1 fruit fly cellular context compared by ENCODE assay signal in the genomic region with DNA sequence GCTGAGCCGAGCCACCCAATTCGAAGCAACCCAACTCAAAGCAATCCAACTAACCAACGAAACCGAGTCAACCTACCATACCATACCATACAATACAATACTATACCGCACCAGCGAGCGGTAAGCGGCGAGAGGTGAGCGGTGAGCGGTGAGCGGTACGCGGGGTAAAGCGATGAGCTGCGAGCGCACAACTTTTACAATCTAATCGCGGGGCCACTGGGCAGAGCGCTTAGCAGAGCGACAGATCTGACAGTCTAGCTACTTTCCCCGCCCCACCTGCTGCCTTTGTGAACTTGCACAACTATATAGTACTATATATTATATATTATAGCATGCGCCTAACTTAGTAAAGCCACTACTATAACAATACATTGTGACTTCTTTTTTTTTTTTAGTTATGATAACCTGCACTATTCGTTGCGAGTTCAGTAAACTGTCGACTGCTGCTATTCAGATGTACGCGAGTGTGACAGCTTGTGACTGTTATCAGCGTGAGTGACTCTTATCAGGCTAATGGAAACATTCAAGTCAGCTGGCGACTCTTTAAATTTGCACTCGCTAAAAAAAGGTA.
TF ChIP-seq lines count a peak whose summit lies in the region.

No protein-coding gene starts in this region.

TF ChIP-seq in whole organism, embryonic, 481 proteins besides CTCF, POLR2A, EP300 and RAD21 (continued from another document and continues in another):
- TF ChIP-seq Mes4 (GFP tag; optimal IDR thresholded peaks at IDR 0.05; lab: Kevin White, UChicago): no peak
- TF ChIP-seq Bdp1 (GFP tag; optimal IDR thresholded peaks at IDR 0.05; lab: Kevin White, UChicago): no peak
- TF ChIP-seq stwl (tag; optimal IDR thresholded peaks at IDR 0.05; lab: Kevin White, UChicago): no peak
- peak; percentile 38 for TF ChIP-seq HmgZ (tag; optimal IDR thresholded peaks at IDR 0.05; lab: Kevin White, UChicago)
- TF ChIP-seq Poxn (GFP tag; IDR thresholded peaks at IDR 0.05; lab: Robert Waterston, UW): no peak
- peak in 1 of 2 experiments; percentile 26 for TF ChIP-seq crp (GFP tag; optimal IDR thresholded peaks at IDR 0.05; lab: Kevin White, UChicago)
- no peak for TF ChIP-seq HLH54F (GFP tag; optimal IDR thresholded peaks at IDR 0.05; lab: Kevin White, UChicago)
- peak; percentile 43 for TF ChIP-seq odd (GFP tag; optimal IDR thresholded peaks at IDR 0.05; lab: Kevin White, UChicago)
- TF ChIP-seq ham (GFP tag; IDR thresholded peaks at IDR 0.05; lab: Robert Waterston, UW): no peak
- TF ChIP-seq unpg (GFP tag; optimal IDR thresholded peaks at IDR 0.05; lab: Kevin White, UChicago): peak; percentile 54
- no peak for TF ChIP-seq CG14965 (GFP tag; optimal IDR thresholded peaks at IDR 0.05; lab: Kevin White, UChicago; ENCODE audit: borderline replicate concordance)
- peak; percentile 33; the same call in 1 of the 2 replicates for TF ChIP-seq amos (GFP tag; IDR thresholded peaks at IDR 0.05; lab: Robert Waterston, UW; ENCODE audit: partially characterized antibody)
- TF ChIP-seq CG10209 (GFP tag; optimal IDR thresholded peaks at IDR 0.05; lab: Kevin White, UChicago): peak; percentile 45
- no peak for TF ChIP-seq CG13123 (GFP tag; optimal IDR thresholded peaks at IDR 0.05; lab: Kevin White, UChicago)
- 0 out of 3 replicates have a peak, but pooled peaks have one; percentile 25 for TF ChIP-seq Optix (GFP tag; IDR thresholded peaks at IDR 0.05; lab: Robert Waterston, UW)
- TF ChIP-seq ranshi (GFP tag; IDR thresholded peaks at IDR 0.05; lab: Robert Waterston, UW): no peak
- no peak for TF ChIP-seq Hmx (GFP tag; optimal IDR thresholded peaks at IDR 0.05; lab: Kevin White, UChicago)
- TF ChIP-seq Max (GFP tag; optimal IDR thresholded peaks at IDR 0.05; lab: Kevin White, UChicago): no peak
- no peak for TF ChIP-seq CG11723 (GFP tag; optimal IDR thresholded peaks at IDR 0.05; lab: Kevin White, UChicago)
- no peak for TF ChIP-seq CG7357 (GFP tag; IDR thresholded peaks at IDR 0.05; lab: Robert Waterston, UW)
- TF ChIP-seq zfh1 (GFP tag; IDR thresholded peaks at IDR 0.05; lab: Robert Waterston, UW): no peak
- no peak for TF ChIP-seq CG10959 (GFP tag; IDR thresholded peaks at IDR 0.05; lab: Robert Waterston, UW)
- no peak for TF ChIP-seq fd3F (GFP tag; optimal IDR thresholded peaks at IDR 0.05; lab: Kevin White, UChicago)
- no peak for TF ChIP-seq Elba2 (GFP tag; optimal IDR thresholded peaks at IDR 0.05; lab: Kevin White, UChicago)
- TF ChIP-seq NC2α (GFP tag; optimal IDR thresholded peaks at IDR 0.05; lab: Kevin White, UChicago): no peak
- peak in 1 of 3 experiments; percentile 11 for TF ChIP-seq lola (GFP tag; optimal IDR thresholded peaks at IDR 0.05; lab: Kevin White, UChicago)
- peak; percentile 27 for TF ChIP-seq Hr3 (GFP tag; optimal IDR thresholded peaks at IDR 0.05; lab: Kevin White, UChicago)
- no peak for TF ChIP-seq CG10431 (GFP tag; optimal IDR thresholded peaks at IDR 0.05; lab: Kevin White, UChicago)
- TF ChIP-seq ATbp (GFP tag; optimal IDR thresholded peaks at IDR 0.05; lab: Kevin White, UChicago): peak; percentile 17
- no peak for TF ChIP-seq D19B (GFP tag; optimal IDR thresholded peaks at IDR 0.05; lab: Kevin White, UChicago)
- no peak for TF ChIP-seq Kr (GFP tag; optimal IDR thresholded peaks at IDR 0.05; lab: Kevin White, UChicago)
- no peak for TF ChIP-seq CG43689 (GFP tag; IDR thresholded peaks at IDR 0.05; lab: Robert Waterston, UW)
- TF ChIP-seq CG30431 (GFP tag; optimal IDR thresholded peaks at IDR 0.05; lab: Kevin White, UChicago): peak; percentile 14
- peak; percentile 41 for TF ChIP-seq CG2712 (tag; optimal IDR thresholded peaks at IDR 0.05; lab: Kevin White, UChicago)
- TF ChIP-seq CG9797 (GFP tag; optimal IDR thresholded peaks at IDR 0.05; lab: Kevin White, UChicago): no peak
- peak; percentile 82; the same call in 3 of the 4 replicates for TF ChIP-seq chinmo (GFP tag; IDR thresholded peaks at IDR 0.05; lab: Robert Waterston, UW; ENCODE audit: partially characterized antibody)
- TF ChIP-seq ken (GFP tag; IDR thresholded peaks at IDR 0.05; lab: Robert Waterston, UW): 0 out of 3 replicates have a peak, but pooled peaks have one; percentile 19
- TF ChIP-seq gem (tag; optimal IDR thresholded peaks at IDR 0.05; lab: Kevin White, UChicago): peak; percentile 68
- TF ChIP-seq her (GFP tag; optimal IDR thresholded peaks at IDR 0.05; lab: Kevin White, UChicago): no peak
- 0 out of 2 replicates have a peak, but pooled peaks have one; percentile 15 for TF ChIP-seq unc-4 (GFP tag; IDR thresholded peaks at IDR 0.05; lab: Robert Waterston, UW; ENCODE audit: partially characterized antibody)
- TF ChIP-seq CG6654 (GFP tag; optimal IDR thresholded peaks at IDR 0.05; lab: Kevin White, UChicago): no peak
- no peak for TF ChIP-seq slp2 (GFP tag; optimal IDR thresholded peaks at IDR 0.05; lab: Kevin White, UChicago)
- peak; percentile 67; the same call in 2 of the 3 replicates for TF ChIP-seq z (GFP tag; IDR thresholded peaks at IDR 0.05; lab: Robert Waterston, UW)
- peak; percentile 88 for TF ChIP-seq Sry-β (GFP tag; optimal IDR thresholded peaks at IDR 0.05; lab: Kevin White, UChicago)
- TF ChIP-seq CG12942 (GFP tag; optimal IDR thresholded peaks at IDR 0.05; lab: Kevin White, UChicago): no peak
- peak; percentile 20 for TF ChIP-seq B-H2 (GFP tag; optimal IDR thresholded peaks at IDR 0.05; lab: Kevin White, UChicago)
- no peak for TF ChIP-seq CG10654 (GFP tag; optimal IDR thresholded peaks at IDR 0.05; lab: Kevin White, UChicago)
- TF ChIP-seq ase (GFP tag; IDR thresholded peaks at IDR 0.05; lab: Robert Waterston, UW): no peak
- no peak for TF ChIP-seq wek (GFP tag; optimal IDR thresholded peaks at IDR 0.05; lab: Kevin White, UChicago)
- peak; percentile 60 for TF ChIP-seq Meics (GFP tag; optimal IDR thresholded peaks at IDR 0.05; lab: Kevin White, UChicago)
- no peak for TF ChIP-seq CG17912 (GFP tag; optimal IDR thresholded peaks at IDR 0.05; lab: Kevin White, UChicago)
- peak; percentile 38 for TF ChIP-seq CG6254 (GFP tag; optimal IDR thresholded peaks at IDR 0.05; lab: Kevin White, UChicago)
- TF ChIP-seq Xrp1 (GFP tag; IDR thresholded peaks at IDR 0.05; lab: Robert Waterston, UW): peak; percentile 43; the same call in 1 of the 2 replicates
- peak; percentile 55; the same call in 2 of the 3 replicates for TF ChIP-seq CG17361 (GFP tag; IDR thresholded peaks at IDR 0.05; lab: Robert Waterston, UW)
- peak; percentile 37 for TF ChIP-seq CG3281 (GFP tag; optimal IDR thresholded peaks at IDR 0.05; lab: Kevin White, UChicago)
- TF ChIP-seq pum (GFP tag; optimal IDR thresholded peaks at IDR 0.05; lab: Kevin White, UChicago): no peak
- TF ChIP-seq CG17359 (tag; optimal IDR thresholded peaks at IDR 0.05; lab: Kevin White, UChicago): peak; percentile 46
- TF ChIP-seq Oli (tag; optimal IDR thresholded peaks at IDR 0.05; lab: Kevin White, UChicago): peak; percentile 46
- no peak for TF ChIP-seq CrebB (tag; optimal IDR thresholded peaks at IDR 0.05; lab: Kevin White, UChicago)
- TF ChIP-seq Hsf (GFP tag; optimal IDR thresholded peaks at IDR 0.05; lab: Kevin White, UChicago): no peak
- TF ChIP-seq hkb (optimal IDR thresholded peaks at IDR 0.05; lab: Kevin White, UChicago): no peak
- TF ChIP-seq hkb (GFP tag; IDR thresholded peaks at IDR 0.05; lab: Robert Waterston, UW): 0 out of 2 replicates have a peak, but pooled peaks have one; percentile 10
- TF ChIP-seq en (GFP tag; optimal IDR thresholded peaks at IDR 0.05; lab: Kevin White, UChicago): no peak
- TF ChIP-seq Blimp-1 (GFP tag; optimal IDR thresholded peaks at IDR 0.05; lab: Kevin White, UChicago): peak; percentile 29
- no peak for TF ChIP-seq peb (GFP tag; IDR thresholded peaks at IDR 0.05; lab: Robert Waterston, UW)
- TF ChIP-seq bigmax (GFP tag; optimal IDR thresholded peaks at IDR 0.05; lab: Kevin White, UChicago): no peak
- no peak for TF ChIP-seq jigr1 (GFP tag; IDR thresholded peaks at IDR 0.05; lab: Robert Waterston, UW)
- no peak for TF ChIP-seq ro (GFP tag; IDR thresholded peaks at IDR 0.05; lab: Robert Waterston, UW)
- TF ChIP-seq crc (GFP tag; optimal IDR thresholded peaks at IDR 0.05; lab: Kevin White, UChicago): no peak
- TF ChIP-seq rib (GFP tag; IDR thresholded peaks at IDR 0.05; lab: Robert Waterston, UW): peak; percentile 68
- TF ChIP-seq pan (optimal IDR thresholded peaks at IDR 0.05; lab: Kevin White, UChicago): no peak
- peak in 1 of 2 experiments; percentile 30 for TF ChIP-seq pan (GFP tag; optimal IDR thresholded peaks at IDR 0.05 in 1 of 2, IDR thresholded peaks at IDR 0.05 in 1 of 2)
- TF ChIP-seq CG9609 (GFP tag; optimal IDR thresholded peaks at IDR 0.05; lab: Kevin White, UChicago): no peak
- TF ChIP-seq CG15601 (tag; optimal IDR thresholded peaks at IDR 0.05; lab: Kevin White, UChicago): no peak
- TF ChIP-seq CG8765 (GFP tag; IDR thresholded peaks at IDR 0.05; lab: Robert Waterston, UW): no peak
- no peak for TF ChIP-seq CG9727 (GFP tag; optimal IDR thresholded peaks at IDR 0.05; lab: Kevin White, UChicago)
- TF ChIP-seq ind (GFP tag; optimal IDR thresholded peaks at IDR 0.05; lab: Kevin White, UChicago): peak; percentile 24
- no peak for TF ChIP-seq CG16779 (GFP tag; IDR thresholded peaks at IDR 0.05; lab: Robert Waterston, UW)
- TF ChIP-seq ftz-f1 (GFP tag; optimal IDR thresholded peaks at IDR 0.05; lab: Kevin White, UChicago): peak; percentile 36
- TF ChIP-seq knrl (GFP tag; IDR thresholded peaks at IDR 0.05; lab: Robert Waterston, UW; ENCODE audit: partially characterized antibody): no peak
- TF ChIP-seq CG1603 (tag; optimal IDR thresholded peaks at IDR 0.05; lab: Kevin White, UChicago): no peak
- no peak for TF ChIP-seq CG11093 (GFP tag; IDR thresholded peaks at IDR 0.05; lab: Robert Waterston, UW)
- no peak for TF ChIP-seq CG42726 (GFP tag; IDR thresholded peaks at IDR 0.05; lab: Robert Waterston, UW; ENCODE audit: partially characterized antibody)
- TF ChIP-seq lab (GFP tag; optimal IDR thresholded peaks at IDR 0.05; lab: Kevin White, UChicago): peak; percentile 62
- peak; percentile 25 for TF ChIP-seq CG15269 (tag; optimal IDR thresholded peaks at IDR 0.05; lab: Kevin White, UChicago)
- no peak for TF ChIP-seq nau (GFP tag; optimal IDR thresholded peaks at IDR 0.05; lab: Kevin White, UChicago)
- TF ChIP-seq CG11695 (GFP tag; IDR thresholded peaks at IDR 0.05; lab: Robert Waterston, UW): 0 out of 3 replicates have a peak, but pooled peaks have one; percentile 6
- TF ChIP-seq Sox102F (GFP tag; optimal IDR thresholded peaks at IDR 0.05; lab: Kevin White, UChicago): peak; percentile 51
- TF ChIP-seq hbn (GFP tag; IDR thresholded peaks at IDR 0.05; lab: Robert Waterston, UW; ENCODE audit: partially characterized antibody): no peak
- TF ChIP-seq CG6791 (GFP tag; IDR thresholded peaks at IDR 0.05; lab: Robert Waterston, UW; ENCODE audit: partially characterized antibody): no peak
- peak; percentile 18 for TF ChIP-seq sd (tag; optimal IDR thresholded peaks at IDR 0.05; lab: Kevin White, UChicago)
- peak; percentile 6 for TF ChIP-seq kay (GFP tag; optimal IDR thresholded peaks at IDR 0.05; lab: Kevin White, UChicago)
- peak; percentile 43; the same call in 1 of the 2 replicates for TF ChIP-seq CG32532 (GFP tag; IDR thresholded peaks at IDR 0.05; lab: Robert Waterston, UW)
- no peak for TF ChIP-seq Dfd (GFP tag; optimal IDR thresholded peaks at IDR 0.05; lab: Kevin White, UChicago)
- no peak for TF ChIP-seq Myb (GFP tag; optimal IDR thresholded peaks at IDR 0.05; lab: Kevin White, UChicago)
- TF ChIP-seq CG4854 (GFP tag; optimal IDR thresholded peaks at IDR 0.05; lab: Kevin White, UChicago): no peak
- TF ChIP-seq wor (GFP tag; IDR thresholded peaks at IDR 0.05; lab: Robert Waterston, UW): no peak
- peak; percentile 20 for TF ChIP-seq CG10267 (tag; optimal IDR thresholded peaks at IDR 0.05; lab: Kevin White, UChicago)
- no peak for TF ChIP-seq Hand (GFP tag; optimal IDR thresholded peaks at IDR 0.05; lab: Kevin White, UChicago)
- no peak for TF ChIP-seq CG8089 (GFP tag; optimal IDR thresholded peaks at IDR 0.05; lab: Kevin White, UChicago)
- no peak for TF ChIP-seq CG10147 (GFP tag; optimal IDR thresholded peaks at IDR 0.05; lab: Kevin White, UChicago)
- no peak for TF ChIP-seq CG3407 (GFP tag; optimal IDR thresholded peaks at IDR 0.05; lab: Kevin White, UChicago)
- no peak for TF ChIP-seq HLH4C (GFP tag; IDR thresholded peaks at IDR 0.05; lab: Robert Waterston, UW; ENCODE audit: partially characterized antibody)
- TF ChIP-seq dysf (GFP tag; IDR thresholded peaks at IDR 0.05; lab: Robert Waterston, UW): peak; percentile 37; the same call in 1 of the 3 replicates
- no peak for TF ChIP-seq sna (GFP tag; IDR thresholded peaks at IDR 0.05; lab: Robert Waterston, UW; ENCODE audit: partially characterized antibody)
- peak; percentile 93 for TF ChIP-seq row (GFP tag; IDR thresholded peaks at IDR 0.05; lab: Robert Waterston, UW)
- TF ChIP-seq maf-S (GFP tag; optimal IDR thresholded peaks at IDR 0.05; lab: Kevin White, UChicago): no peak
- no peak for TF ChIP-seq Tbp (GFP tag; optimal IDR thresholded peaks at IDR 0.05; lab: Kevin White, UChicago)
- TF ChIP-seq Hr51 (GFP tag; optimal IDR thresholded peaks at IDR 0.05; lab: Kevin White, UChicago): peak in 1 of 2 experiments; percentile 61
- peak; percentile 33 for TF ChIP-seq grn (GFP tag; optimal IDR thresholded peaks at IDR 0.05; lab: Kevin White, UChicago)
- TF ChIP-seq tna (GFP tag; IDR thresholded peaks at IDR 0.05; lab: Robert Waterston, UW; ENCODE audit: partially characterized antibody): no peak
- no peak for TF ChIP-seq CG6272 (GFP tag; IDR thresholded peaks at IDR 0.05; lab: Robert Waterston, UW)
- TF ChIP-seq Usf (GFP tag; optimal IDR thresholded peaks at IDR 0.05; lab: Kevin White, UChicago): no peak
- TF ChIP-seq PHDP (tag; optimal IDR thresholded peaks at IDR 0.05; lab: Kevin White, UChicago): peak; percentile 53
- TF ChIP-seq CG1792 (GFP tag; optimal IDR thresholded peaks at IDR 0.05; lab: Kevin White, UChicago): no peak
- peak; percentile 7 for TF ChIP-seq caup (GFP tag; optimal IDR thresholded peaks at IDR 0.05; lab: Kevin White, UChicago; ENCODE audit: severe bottlenecking)
- no peak for TF ChIP-seq CG18476 (GFP tag; optimal IDR thresholded peaks at IDR 0.05; lab: Kevin White, UChicago)
- peak in 1 of 2 experiments; percentile 42 for TF ChIP-seq bsh (GFP tag; optimal IDR thresholded peaks at IDR 0.05; lab: Kevin White, UChicago)
- TF ChIP-seq sima (GFP tag; optimal IDR thresholded peaks at IDR 0.05; lab: Kevin White, UChicago): no peak
- no peak for TF ChIP-seq trem (tag; optimal IDR thresholded peaks at IDR 0.05; lab: Kevin White, UChicago)
- TF ChIP-seq CG4282 (GFP tag; optimal IDR thresholded peaks at IDR 0.05; lab: Kevin White, UChicago): no peak
- TF ChIP-seq Rx (GFP tag; IDR thresholded peaks at IDR 0.05; lab: Robert Waterston, UW): peak; percentile 46; the same call in 1 of the 2 replicates
- TF ChIP-seq CG12236 (GFP tag; optimal IDR thresholded peaks at IDR 0.05; lab: Kevin White, UChicago): no peak
- TF ChIP-seq yki (optimal IDR thresholded peaks at IDR 0.05; lab: Kevin White, UChicago): no peak
